Worm (Caenorhabditis elegans) whole organism, L2 larva: Measurements from ENCODE around the gene fbxa-64.

Source experiments
- C34F6.9 ChIP-seq: fragments of 150-350 bp; optimal IDR thresholded peaks from 2 replicates; lab custom pipeline; 2014; ENCODE audit warnings: missing biosample characterization, missing genetic modification characterization
- F13H6.1 ChIP-seq: sonication (generic microtip); optimal IDR thresholded peaks from 2 replicates; lab custom pipeline; 2016; ENCODE audit warnings: missing genetic modification characterization, missing compliant biosample characterization
- ZK546.5 ChIP-seq: sonication (generic microtip); optimal IDR thresholded peaks from 2 replicates; lab custom pipeline; 2017; ENCODE audit warnings: missing biosample characterization, missing genetic modification characterization
- alr-1 ChIP-seq: fragments of 150-350 bp; optimal IDR thresholded peaks from 2 replicates; lab custom pipeline; 2014; ENCODE audit warnings: missing biosample characterization, missing genetic modification characterization
- aly-2 ChIP-seq: fragments of 150-350 bp; optimal IDR thresholded peaks from 2 replicates; lab custom pipeline; 2014; ENCODE audit warnings: missing biosample characterization, missing genetic modification characterization
- ama-1 ChIP-seq: fragments of 150-350 bp; optimal IDR thresholded peaks from 2 replicates; lab custom pipeline; 2018; ENCODE audit warnings: inconsistent platforms
- blmp-1 ChIP-seq: sonication (generic microtip); optimal IDR thresholded peaks from 2 replicates; lab custom pipeline; 2017; ENCODE audit warnings: missing genetic modification characterization, mild to moderate bottlenecking, missing compliant biosample characterization, antibody characterized with exemption, moderate library complexity; ENCODE audit not compliant: insufficient read depth
- ceh-16 ChIP-seq: fragments of 150-350 bp; optimal IDR thresholded peaks from 2 replicates; lab custom pipeline; 2014; ENCODE audit warnings: missing biosample characterization, missing genetic modification characterization
- ceh-82 ChIP-seq: fragments of 150-350 bp; optimal IDR thresholded peaks from 2 replicates; lab custom pipeline; 2014; ENCODE audit warnings: missing biosample characterization, missing genetic modification characterization
- crh-2 ChIP-seq: sonication (generic microtip); optimal IDR thresholded peaks from 2 replicates; lab custom pipeline; 2017; ENCODE audit warnings: missing biosample characterization, missing genetic modification characterization
- dmd-4 ChIP-seq: sonication (generic microtip); optimal IDR thresholded peaks from 2 replicates; lab custom pipeline; 2017; ENCODE audit warnings: missing biosample characterization, missing genetic modification characterization
- egl-27 ChIP-seq: sonication (generic microtip); optimal IDR thresholded peaks from 3 replicates; lab custom pipeline; 2017; ENCODE audit warnings: missing biosample characterization, missing genetic modification reagents, missing genetic modification characterization
- elt-1 ChIP-seq: fragments of 150-350 bp; optimal IDR thresholded peaks from 2 replicates; lab custom pipeline; 2014; ENCODE audit warnings: missing biosample characterization, missing genetic modification characterization
- fos-1 ChIP-seq: fragments of 150-350 bp; optimal IDR thresholded peaks from 2 replicates; lab custom pipeline; 2014; ENCODE audit warnings: missing biosample characterization, missing genetic modification characterization
- lin-11 ChIP-seq: fragments of 150-350 bp; sonication (generic microtip); optimal IDR thresholded peaks from 2 replicates; lab custom pipeline; 2014; ENCODE audit warnings: missing biosample characterization, missing genetic modification characterization, inconsistent platforms, mixed read lengths
- lin-39 ChIP-seq: fragments of 150-350 bp; optimal IDR thresholded peaks from 2 replicates; lab custom pipeline; 2014; ENCODE audit warnings: missing biosample characterization, missing genetic modification reagents, missing genetic modification characterization
- lsy-2 ChIP-seq, 2 experiments: fragments of 150-350 bp in 1 of 2; sonication (generic microtip) in 1 of 2; optimal IDR thresholded peaks; 2 replicates each; lab custom pipeline; 2014 to 2017; ENCODE audit warnings: missing biosample characterization in 2 of 2, missing genetic modification characterization in 2 of 2
- mbf-1 ChIP-seq: sonication (generic microtip); optimal IDR thresholded peaks from 2 replicates; lab custom pipeline; 2017; ENCODE audit warnings: missing biosample characterization, missing genetic modification characterization
- mdl-1 ChIP-seq, 2 experiments: fragments of 150-350 bp in 1 of 2; sonication (generic microtip) in 1 of 2; optimal IDR thresholded peaks; 2 replicates each; lab custom pipeline; 2017; ENCODE audit warnings: missing biosample characterization in 2 of 2, missing genetic modification characterization in 2 of 2
- nhr-10 ChIP-seq: sonication (generic microtip); optimal IDR thresholded peaks from 2 replicates; lab custom pipeline; 2017; ENCODE audit warnings: missing biosample characterization, missing genetic modification characterization
- nhr-129 ChIP-seq: fragments of 150-350 bp; optimal IDR thresholded peaks from 2 replicates; lab custom pipeline; 2014; ENCODE audit warnings: missing biosample characterization, missing genetic modification characterization
- nhr-21 ChIP-seq: fragments of 150-350 bp; optimal IDR thresholded peaks from 2 replicates; lab custom pipeline; 2014; ENCODE audit warnings: missing biosample characterization, missing genetic modification characterization
- nhr-23 ChIP-seq: fragments of 150-350 bp; optimal IDR thresholded peaks from 2 replicates; lab custom pipeline; 2014; ENCODE audit warnings: missing biosample characterization, missing genetic modification reagents, missing genetic modification characterization
- nhr-237 ChIP-seq: fragments of 150-350 bp; optimal IDR thresholded peaks from 2 replicates; lab custom pipeline; 2014; ENCODE audit warnings: missing biosample characterization, missing genetic modification characterization
- nhr-25 ChIP-seq: fragments of 150-350 bp; sonication (generic microtip); optimal IDR thresholded peaks from 3 replicates; lab custom pipeline; 2014; ENCODE audit warnings: missing biosample characterization, missing genetic modification characterization
- nhr-77 ChIP-seq: fragments of 150-350 bp; optimal IDR thresholded peaks from 2 replicates; lab custom pipeline; 2014; ENCODE audit warnings: missing biosample characterization, missing genetic modification characterization
- peb-1 ChIP-seq: fragments of 150-350 bp; optimal IDR thresholded peaks from 2 replicates; lab custom pipeline; 2014; ENCODE audit warnings: missing biosample characterization, missing genetic modification characterization
- sem-4 ChIP-seq: fragments of 150-350 bp; optimal IDR thresholded peaks from 2 replicates; lab custom pipeline; 2014; ENCODE audit warnings: missing biosample characterization, missing genetic modification reagents, missing genetic modification characterization
- skn-1 ChIP-seq: sonication (generic microtip); optimal IDR thresholded peaks from 2 replicates; lab custom pipeline; 2017; ENCODE audit warnings: missing biosample characterization, missing genetic modification characterization
- sma-3 ChIP-seq: sonication (generic microtip); optimal IDR thresholded peaks from 2 replicates; lab custom pipeline; 2016; ENCODE audit warnings: missing genetic modification reagents, missing genetic modification characterization, missing compliant biosample characterization
- sma-9 ChIP-seq, 2 experiments: fragments of 150-350 bp in 1 of 2; sonication (generic microtip) in 1 of 2; optimal IDR thresholded peaks; 2 replicates each; lab custom pipeline; 2014 to 2016; ENCODE audit warnings: missing genetic modification characterization in 2 of 2, mild to moderate bottlenecking in 1 of 2, missing biosample characterization in 1 of 2, missing compliant biosample characterization in 1 of 2, missing genetic modification reagents in 1 of 2, moderate library complexity in 1 of 2
- snpc-4 ChIP-seq: fragments of 150-350 bp; optimal IDR thresholded peaks from 2 replicates; lab custom pipeline; 2014; ENCODE audit warnings: missing biosample characterization, missing genetic modification characterization
- unc-39 ChIP-seq: fragments of 150-350 bp; optimal IDR thresholded peaks from 2 replicates; lab custom pipeline; 2014; ENCODE audit warnings: missing biosample characterization, missing genetic modification characterization
- unc-62 ChIP-seq: fragments of 150-350 bp; optimal IDR thresholded peaks from 2 replicates; lab custom pipeline; 2014; ENCODE audit warnings: missing biosample characterization, missing genetic modification reagents, missing genetic modification characterization
- ztf-1 ChIP-seq: fragments of 200-800 bp; sonication (Bioruptor generic); conservative IDR thresholded peaks from 2 replicates; pipeline ENCODE4 v1.3.6; 2022; ENCODE audit warnings: missing genetic modification characterization, missing compliant biosample characterization
- ztf-11 ChIP-seq: sonication (generic microtip); optimal IDR thresholded peaks from 2 replicates; lab custom pipeline; 2017; ENCODE audit warnings: missing biosample characterization, missing genetic modification characterization

The fbxa-64 gene

DNA sequence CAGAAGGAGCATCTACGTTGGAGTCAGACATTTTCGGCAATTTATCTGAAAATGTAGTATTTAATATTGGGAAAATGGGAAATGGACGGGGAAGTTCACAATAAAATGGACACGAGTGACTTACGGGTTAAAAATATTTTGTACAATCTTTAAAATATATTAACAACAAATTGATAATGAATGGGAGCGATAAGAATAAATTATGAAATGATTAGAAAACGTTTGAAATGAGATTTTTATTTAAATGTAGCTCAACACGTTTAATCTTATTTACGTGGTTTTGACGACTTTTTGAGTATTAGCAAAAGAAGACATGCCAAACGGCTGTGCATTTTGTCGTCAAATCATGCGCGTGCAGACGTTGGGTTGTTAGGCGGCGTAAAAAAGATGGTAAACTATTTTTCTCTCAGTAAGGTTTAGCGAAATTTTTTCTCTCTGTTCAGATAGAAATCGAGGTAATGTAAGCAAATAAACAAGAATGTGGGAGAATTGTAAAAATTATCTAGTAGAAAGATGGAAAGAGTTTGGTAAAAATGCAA lies at the start of gene fbxa-64:
fbxa-64 (minus strand) TSS at position 51 of the 539 bp plus-strand sequence.
- TF ChIP-seq lsy-2 (tag; optimal IDR thresholded peaks at IDR 0.05; lab: Kevin White, UChicago), result peak in 1 of 2 experiments; percentile 18
- TF ChIP-seq C34F6.9 (tag; lab: Kevin White, UChicago), result peak; percentile 9
- no peak for TF ChIP-seq elt-1 (tag; lab: Kevin White, UChicago)
- TF ChIP-seq, all 48 proteins: peak for 2

DNA sequence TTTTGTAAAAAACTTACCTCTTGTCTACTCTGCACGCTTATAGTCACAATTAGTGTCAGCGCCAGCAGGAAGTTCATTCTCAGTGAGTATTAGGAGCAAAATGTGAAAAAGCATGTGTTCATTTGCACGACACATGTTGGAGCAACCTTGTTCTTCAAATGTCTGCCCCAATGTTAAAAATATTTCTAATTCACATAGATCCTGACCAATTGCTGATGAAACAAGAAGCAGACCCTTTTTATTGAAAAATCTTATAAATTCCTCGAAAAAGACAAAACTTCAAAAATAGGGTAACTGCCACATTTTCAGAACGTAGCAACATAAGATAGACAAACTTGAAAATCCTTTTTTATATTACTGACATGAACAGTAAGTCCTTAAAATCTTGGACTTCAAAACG lies 46.2 kb upstream of the fbxa-64 start, which contains the start of gene C17B7.8:
C17B7.8 (minus strand) TSS at position 101 of the 400 bp plus-strand sequence.
- no peak for TF ChIP-seq peb-1
- TF ChIP-seq ceh-16 (tag; lab: Kevin White, UChicago), result no peak
- no peak for TF ChIP-seq ztf-1 (GFP tag; lab: Robert Waterston, UW)
- TF ChIP-seq ztf-11 (tag; lab: Kevin White, UChicago), result no peak
- no peak for TF ChIP-seq fos-1 (tag; lab: Kevin White, UChicago)
- TF ChIP-seq sma-3 (GFP tag; lab: Kevin White, UChicago), result no peak
- TF ChIP-seq ZK546.5 (tag; lab: Kevin White, UChicago), result no peak
- TF ChIP-seq nhr-21 (tag; lab: Kevin White, UChicago), result no peak
- no peak for TF ChIP-seq nhr-237
- no peak for TF ChIP-seq nhr-23 (tag; lab: Kevin White, UChicago)
- no peak for TF ChIP-seq mbf-1 (tag; lab: Kevin White, UChicago)
- TF ChIP-seq F13H6.1 (tag; lab: Kevin White, UChicago), result no peak
- no peak for TF ChIP-seq sem-4 (tag; lab: Kevin White, UChicago)
- no peak for TF ChIP-seq alr-1 (tag; lab: Kevin White, UChicago)
- TF ChIP-seq ama-1 (lab: Kevin White, UChicago), result no peak
- TF ChIP-seq skn-1, result no peak
- TF ChIP-seq nhr-10 (tag; lab: Kevin White, UChicago), result no peak

DNA sequence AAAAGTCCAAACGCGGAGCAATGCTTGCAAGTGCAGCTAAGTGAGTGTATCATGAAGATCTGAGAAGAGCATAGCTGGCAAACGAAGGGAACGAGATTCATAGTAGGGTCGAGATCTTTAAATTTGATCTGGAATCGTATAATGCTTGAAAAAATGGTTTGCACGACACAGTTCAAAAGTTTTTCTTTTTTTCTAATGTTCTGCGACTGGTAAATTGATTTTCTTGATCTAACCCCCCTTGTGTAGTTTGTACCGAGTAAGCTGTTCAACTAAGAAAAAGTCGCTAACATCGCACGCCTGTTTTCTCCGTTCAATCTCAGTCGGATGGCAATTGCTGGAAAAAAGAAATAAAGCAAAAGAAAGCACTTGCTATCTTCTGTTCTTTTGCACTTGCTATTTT lies 42.5 kb upstream of the fbxa-64 start, which contains the start of gene C17B7.14:
C17B7.14 (minus strand) TSS at position 101 of the 400 bp plus-strand sequence.
- no peak for TF ChIP-seq skn-1
- no peak for TF ChIP-seq dmd-4
- TF ChIP-seq aly-2 (tag; lab: Kevin White, UChicago), result no peak
- TF ChIP-seq lin-11, result no peak
- TF ChIP-seq mdl-1 (tag; optimal IDR thresholded peaks at IDR 0.05; lab: Kevin White, UChicago), result no peak
- TF ChIP-seq crh-2 (tag; lab: Kevin White, UChicago), result no peak
- no peak for TF ChIP-seq fos-1 (tag; lab: Kevin White, UChicago)
- TF ChIP-seq blmp-1, result no peak
- TF ChIP-seq snpc-4 (tag; lab: Kevin White, UChicago), result no peak
- no peak for TF ChIP-seq unc-39
- TF ChIP-seq C34F6.9 (tag; lab: Kevin White, UChicago), result no peak
- TF ChIP-seq nhr-129, result no peak
- TF ChIP-seq sma-9 (GFP tag; optimal IDR thresholded peaks at IDR 0.05; lab: Kevin White, UChicago), result no peak
- TF ChIP-seq sma-9 (tag; optimal IDR thresholded peaks at IDR 0.05; lab: Kevin White, UChicago), result no peak
- no peak for TF ChIP-seq lin-39 (tag; lab: Kevin White, UChicago)
- no peak for TF ChIP-seq nhr-21 (tag; lab: Kevin White, UChicago)
- TF ChIP-seq mbf-1 (tag; lab: Kevin White, UChicago), result no peak
- no peak for TF ChIP-seq ceh-16 (tag; lab: Kevin White, UChicago)
- TF ChIP-seq elt-1 (tag; lab: Kevin White, UChicago), result no peak
- TF ChIP-seq ama-1 (lab: Kevin White, UChicago), result no peak
- TF ChIP-seq egl-27, result no peak

- TF ChIP-seq skn-1 (no peak), nhr-77 (tag; lab: Kevin White, UChicago) (no peak), sma-9 (GFP tag; optimal IDR thresholded peaks at IDR 0.05; lab: Kevin White, UChicago) (no peak), sma-9 (tag; optimal IDR thresholded peaks at IDR 0.05; lab: Kevin White, UChicago) (no peak), crh-2 (tag; lab: Kevin White, UChicago) (no peak), snpc-4 (tag; lab: Kevin White, UChicago) (no peak), nhr-23 (tag; lab: Kevin White, UChicago) (no peak), alr-1 (tag; lab: Kevin White, UChicago) (no peak), unc-62 (no peak), nhr-25 (no peak), ceh-82 (tag; lab: Kevin White, UChicago) (no peak)
Observed at ce11 chrV:3320005-3320404, 42.1 kb upstream of the fbxa-64 start, which contains the start of gene F35F10.14. F35F10.14 (minus strand) TSS chrV:3320105.
